Fruit fly (Drosophila melanogaster) whole organism, embryonic: ENCODE measurements around the gene Cpsf5.
A peak's percentile ranks its signal among the peaks of the same experiment; 100 is the strongest.

Experiments used
- Bteb2 ChIP-seq: fragments of 200-800 bp; sonication (Bioruptor generic); optimal IDR thresholded peaks from 2 replicates; lab custom pipeline; 2016; ENCODE audit warnings: missing biosample characterization, missing genetic modification characterization
- CG12071 ChIP-seq: fragments of 200-800 bp; sonication (Bioruptor generic); optimal IDR thresholded peaks from 3 replicates; lab custom pipeline; 2018; ENCODE audit warnings: missing biosample characterization, mild to moderate bottlenecking, missing genetic modification characterization
- CG12104 ChIP-seq: fragments of 200-800 bp; sonication (Bioruptor generic); optimal IDR thresholded peaks from 3 replicates; lab custom pipeline; 2016; ENCODE audit warnings: missing biosample characterization, missing genetic modification characterization
- CG12299 ChIP-seq: fragments of 200-800 bp; sonication (Bioruptor generic); optimal IDR thresholded peaks from 2 replicates; lab custom pipeline; 2018; ENCODE audit warnings: missing biosample characterization, mild to moderate bottlenecking, missing genetic modification characterization
- CG14860 ChIP-seq: fragments of 200-800 bp; sonication (Bioruptor generic); IDR thresholded peaks from 3 replicates; pipeline ENCODE4 v1.3.6; 2022; ENCODE audit warnings: missing biosample characterization, missing genetic modification characterization; ENCODE audit not compliant: partially characterized antibody
- CG16813 ChIP-seq: fragments of 200-800 bp; sonication (Bioruptor generic); IDR thresholded peaks from 3 replicates; pipeline ENCODE4 v1.3.6; 2022; ENCODE audit warnings: missing biosample characterization, missing genetic modification characterization; ENCODE audit not compliant: partially characterized antibody
- CG16815 ChIP-seq: fragments of 200-800 bp; sonication (Bioruptor generic); optimal IDR thresholded peaks from 3 replicates; lab custom pipeline; 2017; ENCODE audit warnings: missing biosample characterization, mild to moderate bottlenecking, missing genetic modification characterization
- CG17385 ChIP-seq: fragments of 200-800 bp; sonication (Bioruptor generic); optimal IDR thresholded peaks from 3 replicates; lab custom pipeline; 2018; ENCODE audit warnings: missing biosample characterization, mild to moderate bottlenecking, missing genetic modification characterization
- CG2116 ChIP-seq: fragments of 200-800 bp; sonication (Bioruptor generic); optimal IDR thresholded peaks from 3 replicates; lab custom pipeline; 2018; ENCODE audit warnings: missing biosample characterization, mild to moderate bottlenecking, missing genetic modification characterization
- CG2120 ChIP-seq: fragments of 200-800 bp; sonication (Bioruptor generic); optimal IDR thresholded peaks from 3 replicates; lab custom pipeline; 2016; ENCODE audit warnings: missing biosample characterization, missing genetic modification characterization
- CG4404 ChIP-seq: fragments of 200-800 bp; sonication (Bioruptor generic); IDR thresholded peaks from 2 replicates; pipeline ENCODE4 v1.3.6; 2022; ENCODE audit warnings: missing biosample characterization, missing genetic modification characterization
- CG8388 ChIP-seq: fragments of 200-800 bp; sonication (Bioruptor generic); optimal IDR thresholded peaks from 2 replicates; lab custom pipeline; 2019; ENCODE audit warnings: missing biosample characterization, mild to moderate bottlenecking, missing genetic modification characterization, moderate library complexity
- CG8478 ChIP-seq: fragments of >200 bp; optimal IDR thresholded peaks from 2 replicates; lab custom pipeline; 2018
- D ChIP-seq, 2 experiments: fragments of 200-800 bp in 1 of 2; fragments of >200 bp in 1 of 2; sonication (Bioruptor generic) in 1 of 2; optimal IDR thresholded peaks; 2 replicates in 1 of 2; 3 replicates in 1 of 2; lab custom pipeline; 2017; ENCODE audit warnings: mild to moderate bottlenecking in 1 of 2, missing biosample characterization in 1 of 2, missing genetic modification characterization in 1 of 2, missing genetic modification reagents in 1 of 2
- D19A ChIP-seq: fragments of 200-800 bp; optimal IDR thresholded peaks from 3 replicates; lab custom pipeline; 2019; ENCODE audit warnings: missing biosample characterization, mild to moderate bottlenecking, missing genetic modification characterization, moderate library complexity
- Dbx ChIP-seq: fragments of 200-800 bp; sonication (Bioruptor generic); IDR thresholded peaks from 3 replicates; pipeline ENCODE4 v1.3.6; 2022; ENCODE audit warnings: missing biosample characterization, missing genetic modification characterization
- Fer1 ChIP-seq: fragments of 200-800 bp; sonication (Bioruptor generic); optimal IDR thresholded peaks from 2 replicates; lab custom pipeline; 2017; ENCODE audit warnings: missing biosample characterization, mild to moderate bottlenecking, missing genetic modification characterization
- Fer2 ChIP-seq: fragments of 200-800 bp; sonication (Bioruptor generic); optimal IDR thresholded peaks from 2 replicates; lab custom pipeline; 2018; ENCODE audit warnings: missing biosample characterization, mild to moderate bottlenecking, missing genetic modification characterization, moderate library complexity
- Fer3 ChIP-seq: fragments of 200-800 bp; sonication (Bioruptor generic); optimal IDR thresholded peaks from 2 replicates; lab custom pipeline; 2018; ENCODE audit warnings: missing biosample characterization, mild to moderate bottlenecking, missing genetic modification characterization, moderate library complexity
- HmgZ ChIP-seq: fragments of 200-800 bp; sonication (Bioruptor generic); optimal IDR thresholded peaks from 2 replicates; lab custom pipeline; 2018; ENCODE audit warnings: missing biosample characterization, mild to moderate bottlenecking, missing genetic modification characterization
- Hr3 ChIP-seq: fragments of 200-800 bp; sonication (Bioruptor generic); optimal IDR thresholded peaks from 3 replicates; lab custom pipeline; 2016; ENCODE audit warnings: missing biosample characterization, missing genetic modification characterization
- Lim3 ChIP-seq: fragments of 200-800 bp; sonication (Bioruptor generic); IDR thresholded peaks from 2 replicates; pipeline ENCODE4 v1.3.6; 2022; ENCODE audit warnings: missing biosample characterization, missing genetic modification characterization
- MTF-1 ChIP-seq: fragments of 200-800 bp; sonication (Bioruptor generic); optimal IDR thresholded peaks from 2 replicates; lab custom pipeline; 2018; ENCODE audit warnings: missing biosample characterization, mild to moderate bottlenecking, missing genetic modification characterization, borderline replicate concordance
- Scr ChIP-seq: fragments of 200-800 bp; sonication (Bioruptor generic); IDR thresholded peaks from 2 replicates; pipeline ENCODE4 v1.3.6; 2022; ENCODE audit warnings: missing biosample characterization, missing genetic modification characterization; ENCODE audit not compliant: partially characterized antibody
- Tbp ChIP-seq: fragments of >200 bp; optimal IDR thresholded peaks from 2 replicates; lab custom pipeline; 2018; ENCODE audit warnings: missing biosample characterization, missing genetic modification characterization
- Usf ChIP-seq: fragments of 200-800 bp; sonication (Bioruptor generic); optimal IDR thresholded peaks from 2 replicates; lab custom pipeline; 2017; ENCODE audit warnings: missing genotype, missing biosample characterization, missing genetic modification characterization
- ab ChIP-seq: fragments of 200-800 bp; sonication (Bioruptor generic); optimal IDR thresholded peaks from 2 replicates; lab custom pipeline; 2016; ENCODE audit warnings: missing biosample characterization, missing genetic modification characterization
- abd-A ChIP-seq: fragments of 200-800 bp; sonication (Bioruptor generic); optimal IDR thresholded peaks from 3 replicates; lab custom pipeline; 2019; ENCODE audit warnings: missing biosample characterization, mild to moderate bottlenecking, missing genetic modification characterization, moderate library complexity
- ac ChIP-seq: fragments of 200-800 bp; sonication (Bioruptor generic); optimal IDR thresholded peaks from 3 replicates; lab custom pipeline; 2017; ENCODE audit warnings: missing biosample characterization, mild to moderate bottlenecking, missing genetic modification characterization
- al ChIP-seq: fragments of 200-800 bp; sonication (Bioruptor generic); IDR thresholded peaks from 2 replicates; pipeline ENCODE4 v1.3.6; 2022; ENCODE audit warnings: missing biosample characterization, missing genetic modification characterization
- ash1 ChIP-seq: fragments of 200-800 bp; sonication (Bioruptor generic); optimal IDR thresholded peaks from 2 replicates; lab custom pipeline; 2018; ENCODE audit warnings: missing biosample characterization, mild to moderate bottlenecking, missing genetic modification characterization
- bbx ChIP-seq: fragments of 200-800 bp; sonication (Bioruptor generic); IDR thresholded peaks from 2 replicates; pipeline ENCODE4 v1.3.6; 2022; ENCODE audit warnings: missing biosample characterization, missing genetic modification characterization; ENCODE audit not compliant: partially characterized antibody
- bowl ChIP-seq: fragments of 200-800 bp; sonication (Bioruptor generic); IDR thresholded peaks from 2 replicates; pipeline ENCODE4 v1.3.6; 2022; ENCODE audit warnings: missing biosample characterization, missing genetic modification characterization
- chinmo ChIP-seq: fragments of 200-800 bp; sonication (Bioruptor generic); IDR thresholded peaks from 4 replicates; pipeline ENCODE4 v1.3.6; 2022; ENCODE audit warnings: missing biosample characterization, missing genetic modification characterization; ENCODE audit not compliant: partially characterized antibody
- dpn ChIP-seq, 2 experiments: fragments of 200-800 bp; sonication (Bioruptor generic); optimal IDR thresholded peaks; 3 replicates each; lab custom pipeline; 2016; ENCODE audit warnings: missing biosample characterization in 2 of 2, missing genetic modification characterization in 2 of 2
- eyg ChIP-seq: fragments of 200-800 bp; sonication (Bioruptor generic); optimal IDR thresholded peaks from 3 replicates; lab custom pipeline; 2016; ENCODE audit warnings: missing biosample characterization, missing genetic modification characterization
- gce ChIP-seq: fragments of 200-800 bp; sonication (Bioruptor generic); IDR thresholded peaks from 3 replicates; pipeline ENCODE4 v1.3.6; 2022; ENCODE audit warnings: missing biosample characterization, missing genetic modification characterization
- gsb-n ChIP-seq: fragments of 200-800 bp; sonication (Bioruptor generic); optimal IDR thresholded peaks from 3 replicates; lab custom pipeline; 2018; ENCODE audit warnings: missing biosample characterization, mild to moderate bottlenecking, missing genetic modification characterization
- lola ChIP-seq, 3 experiments: fragments of >200 bp in 2 of 3; fragments of 200-800 bp in 1 of 3; sonication (Bioruptor generic) in 1 of 3; optimal IDR thresholded peaks; 2 replicates each; lab custom pipeline; 2017 to 2019; ENCODE audit warnings: missing biosample characterization in 3 of 3, missing genetic modification characterization in 3 of 3, mild to moderate bottlenecking in 1 of 3, moderate library complexity in 1 of 3
- maf-S ChIP-seq: fragments of 200-800 bp; sonication (Bioruptor generic); optimal IDR thresholded peaks from 2 replicates; lab custom pipeline; 2016; ENCODE audit warnings: missing biosample characterization, missing genetic modification characterization
- phol ChIP-seq: fragments of 200-800 bp; sonication (Bioruptor generic); optimal IDR thresholded peaks from 3 replicates; lab custom pipeline; 2018; ENCODE audit warnings: missing biosample characterization, mild to moderate bottlenecking, missing genetic modification characterization, moderate library complexity
- rib ChIP-seq: fragments of 200-800 bp; sonication (Bioruptor generic); IDR thresholded peaks from 2 replicates; pipeline ENCODE4 v1.3.6; 2022; ENCODE audit warnings: missing biosample characterization, missing genetic modification characterization
- row ChIP-seq: fragments of 200-800 bp; sonication (Bioruptor generic); IDR thresholded peaks from 3 replicates; pipeline ENCODE4 v1.3.6; 2022; ENCODE audit warnings: missing biosample characterization, missing genetic modification characterization
- salm ChIP-seq: fragments of 200-800 bp; sonication (Bioruptor generic); optimal IDR thresholded peaks from 2 replicates; lab custom pipeline; 2018; ENCODE audit warnings: missing biosample characterization, mild to moderate bottlenecking, missing genetic modification characterization
- sens-2 ChIP-seq: fragments of 200-800 bp; sonication (Bioruptor generic); IDR thresholded peaks from 2 replicates; pipeline ENCODE4 v1.3.6; 2022; ENCODE audit warnings: missing biosample characterization, missing genetic modification characterization
- ssp ChIP-seq: fragments of 200-800 bp; sonication (Bioruptor generic); IDR thresholded peaks from 2 replicates; pipeline ENCODE4 v1.3.6; 2022; ENCODE audit warnings: missing biosample characterization, missing genetic modification characterization
- tap ChIP-seq: fragments of 200-800 bp; optimal IDR thresholded peaks from 3 replicates; lab custom pipeline; 2019; ENCODE audit warnings: missing biosample characterization, mild to moderate bottlenecking, missing genetic modification characterization, moderate library complexity
- tin ChIP-seq: fragments of 200-800 bp; sonication (Bioruptor generic); optimal IDR thresholded peaks from 3 replicates; lab custom pipeline; 2016; ENCODE audit warnings: missing biosample characterization, missing genetic modification characterization
- zf30C ChIP-seq: fragments of 200-800 bp; sonication (Bioruptor generic); optimal IDR thresholded peaks from 3 replicates; lab custom pipeline; 2018; ENCODE audit warnings: missing biosample characterization, mild to moderate bottlenecking, missing genetic modification characterization
- zfh2 ChIP-seq: fragments of 200-800 bp; sonication (Bioruptor generic); optimal IDR thresholded peaks from 2 replicates; lab custom pipeline; 2016; ENCODE audit warnings: missing biosample characterization, missing genetic modification characterization

The Cpsf5 gene

DNA sequence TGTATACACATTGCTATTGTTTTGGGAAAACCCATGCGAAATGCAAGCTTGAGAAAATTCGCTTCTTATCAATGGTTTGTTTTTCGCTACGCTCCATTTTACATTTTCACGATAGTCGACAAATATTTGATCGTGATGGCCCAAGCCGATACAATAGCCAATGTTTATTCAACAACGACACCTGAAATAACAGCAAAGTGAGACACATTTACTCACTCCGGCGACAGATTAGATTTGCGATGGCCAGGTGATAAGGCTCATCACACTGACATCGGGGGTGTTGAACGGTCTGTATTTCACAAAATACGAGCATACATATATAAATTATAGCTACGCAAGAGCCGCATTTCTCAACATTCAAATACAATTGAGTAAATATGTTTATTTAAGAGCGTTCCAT is 13.7 kb upstream of the Cpsf5 start (continued):
- TF ChIP-seq tin: peak; percentile 24
- TF ChIP-seq gsb-n: peak; percentile 38
- TF ChIP-seq zf30C (GFP tag; lab: Kevin White, UChicago): no peak
- TF ChIP-seq D (optimal IDR thresholded peaks at IDR 0.05; lab: Kevin White, UChicago): no peak
- TF ChIP-seq D (GFP tag; optimal IDR thresholded peaks at IDR 0.05; lab: Kevin White, UChicago): peak; percentile 48
- no peak for TF ChIP-seq abd-A
- TF ChIP-seq Usf (GFP tag; lab: Kevin White, UChicago): no peak
- peak; percentile 24 for TF ChIP-seq maf-S
- TF ChIP-seq CG12104 (GFP tag; lab: Kevin White, UChicago): peak; percentile 62
- TF ChIP-seq ssp: no peak
- TF ChIP-seq phol (tag; lab: Kevin White, UChicago): no peak
- no peak for TF ChIP-seq CG16815
- peak; percentile 44 for TF ChIP-seq HmgZ (tag; lab: Kevin White, UChicago)
- no peak for TF ChIP-seq Hr3 (GFP tag; lab: Kevin White, UChicago)
- no peak for TF ChIP-seq bowl (GFP tag; lab: Robert Waterston, UW)
- peak; percentile 95 for TF ChIP-seq ash1 (GFP tag; lab: Kevin White, UChicago)
- peak; percentile 16 for TF ChIP-seq zfh2
- peak; percentile 83; the same call in 2 of the 3 replicates for TF ChIP-seq Dbx (GFP tag; lab: Robert Waterston, UW)
- TF ChIP-seq tap: peak; percentile 55
- TF ChIP-seq ab: no peak
- peak; percentile 87 for TF ChIP-seq MTF-1 (GFP tag; lab: Kevin White, UChicago)
- TF ChIP-seq Tbp (GFP tag; lab: Kevin White, UChicago): no peak
- peak; percentile 80 for TF ChIP-seq CG12299 (tag; lab: Kevin White, UChicago)
- TF ChIP-seq eyg: peak; percentile 84
- no peak for TF ChIP-seq CG4404 (GFP tag; lab: Robert Waterston, UW)
- peak; percentile 70 for TF ChIP-seq CG8388
- TF ChIP-seq rib (GFP tag; lab: Robert Waterston, UW): peak; percentile 33; the same call in 1 of the 2 replicates
- peak; percentile 94 for TF ChIP-seq CG12071 (GFP tag; lab: Kevin White, UChicago)
- TF ChIP-seq Fer2: peak; percentile 59
- no peak for TF ChIP-seq Scr (GFP tag; lab: Robert Waterston, UW)
- no peak for TF ChIP-seq row (GFP tag; lab: Robert Waterston, UW)
- TF ChIP-seq Fer1: peak; percentile 93
- 0 out of 2 replicates have a peak, but pooled peaks have one; percentile 18 for TF ChIP-seq al (GFP tag; lab: Robert Waterston, UW)
- peak; percentile 3 for TF ChIP-seq Bteb2
- no peak for TF ChIP-seq lola (GFP tag; optimal IDR thresholded peaks at IDR 0.05; lab: Kevin White, UChicago)
- TF ChIP-seq gce (GFP tag; lab: Robert Waterston, UW): no peak
- TF ChIP-seq D19A (tag; lab: Kevin White, UChicago): peak; percentile 19
- peak; percentile 60 for TF ChIP-seq CG2120
- TF ChIP-seq dpn (GFP tag; optimal IDR thresholded peaks at IDR 0.05; lab: Kevin White, UChicago): peak in 1 of 2 experiments; percentile 67
- TF ChIP-seq CG16813 (GFP tag; lab: Robert Waterston, UW): no peak
- peak; percentile 62 for TF ChIP-seq ac
- TF ChIP-seq chinmo (GFP tag; lab: Robert Waterston, UW): no peak
- no peak for TF ChIP-seq sens-2 (GFP tag; lab: Robert Waterston, UW)
- TF ChIP-seq Fer3 (tag; lab: Kevin White, UChicago): peak; percentile 84
- peak; percentile 11 for TF ChIP-seq CG2116 (GFP tag; lab: Kevin White, UChicago)
- TF ChIP-seq salm: peak; percentile 29
- TF ChIP-seq CG14860 (GFP tag; lab: Robert Waterston, UW): no peak
- TF ChIP-seq Lim3 (GFP tag; lab: Robert Waterston, UW): no peak
- TF ChIP-seq bbx (GFP tag; lab: Robert Waterston, UW): no peak
- TF ChIP-seq CG8478 (lab: Kevin White, UChicago): no peak
- peak; percentile 36 for TF ChIP-seq CG17385 (GFP tag; lab: Kevin White, UChicago)
